Worm (Caenorhabditis elegans) whole organism, L1 larva: ENCODE measurements around the gene chat-1.

ENCODE experiments used
- C16A3.4 ChIP-seq: fragments of 150-350 bp; optimal IDR thresholded peaks from 2 replicates; lab custom pipeline; 2014; ENCODE audit warnings: missing biosample characterization, missing genetic modification characterization
- F16B12.6 ChIP-seq: fragments of 150-350 bp; optimal IDR thresholded peaks from 2 replicates; lab custom pipeline; 2014; ENCODE audit warnings: missing biosample characterization, missing genetic modification characterization
- Y116A8C.19 ChIP-seq: sonication (generic microtip); optimal IDR thresholded peaks from 2 replicates; lab custom pipeline; 2016; ENCODE audit warnings: missing compliant biosample characterization, missing genetic modification characterization, borderline replicate concordance
- alr-1 ChIP-seq: fragments of 200-800 bp; sonication (Bioruptor generic); optimal IDR thresholded peaks from 2 replicates; lab custom pipeline; 2018; ENCODE audit warnings: borderline replicate concordance, mild to moderate bottlenecking, missing genetic modification characterization, missing compliant biosample characterization
- ceh-63 ChIP-seq: fragments of 200-800 bp; sonication (Bioruptor generic); optimal IDR thresholded peaks from 2 replicates; lab custom pipeline; 2018; ENCODE audit warnings: mild to moderate bottlenecking, missing genetic modification characterization, missing compliant biosample characterization
- ceh-82 ChIP-seq, 3 experiments: fragments of 150-350 bp in 1 of 3; sonication (generic microtip) in 2 of 3; optimal IDR thresholded peaks; 2 replicates each; lab custom pipeline; 2014 to 2017; ENCODE audit warnings: missing biosample characterization in 3 of 3, missing genetic modification characterization in 3 of 3
- ceh-90 ChIP-seq: sonication (generic microtip); optimal IDR thresholded peaks from 2 replicates; lab custom pipeline; 2016; ENCODE audit warnings: missing genetic modification characterization, missing compliant biosample characterization
- ces-1 ChIP-seq: fragments of 150-350 bp; optimal IDR thresholded peaks from 2 replicates; lab custom pipeline; 2014; ENCODE audit warnings: missing biosample characterization, missing genetic modification reagents, missing genetic modification characterization
- dpl-1 ChIP-seq, 3 experiments: fragments of 150-350 bp in 2 of 3; sonication (generic microtip) in 1 of 3; optimal IDR thresholded peaks; 2 replicates each; lab custom pipeline; 2014 to 2017; ENCODE audit warnings: missing biosample characterization in 3 of 3, missing genetic modification characterization in 3 of 3, missing genetic modification reagents in 3 of 3
- dsc-1 ChIP-seq: sonication (generic microtip); optimal IDR thresholded peaks from 2 replicates; lab custom pipeline; 2016; ENCODE audit warnings: mild to moderate bottlenecking, missing genetic modification characterization, missing compliant biosample characterization
- efl-1 ChIP-seq, 4 experiments: fragments of 150-350 bp; optimal IDR thresholded peaks in 3 of 4; peaks in 1 of 4; 1 replicate in 1 of 4; 2 replicates in 3 of 4; lab custom pipeline; 2014; ENCODE audit warnings: missing biosample characterization in 2 of 4, missing genetic modification characterization in 2 of 4, missing genetic modification reagents in 2 of 4
- egl-13 ChIP-seq: sonication (generic microtip); optimal IDR thresholded peaks from 2 replicates; lab custom pipeline; 2016; ENCODE audit warnings: missing genotype, missing genetic modification reagents, missing genetic modification characterization, missing compliant biosample characterization
- elt-3 ChIP-seq, 6 experiments: fragments of 150-350 bp in 1 of 6; sonication (generic microtip); optimal IDR thresholded peaks; 2 replicates each; lab custom pipeline; 2017 to 2018; ENCODE audit warnings: missing biosample characterization in 6 of 6, missing genetic modification characterization in 6 of 6, inconsistent platforms in 1 of 6
- fos-1 ChIP-seq: fragments of 150-350 bp; optimal IDR thresholded peaks from 2 replicates; lab custom pipeline; 2014; ENCODE audit warnings: missing biosample characterization, missing genetic modification characterization
- hlh-4 ChIP-seq: sonication (generic microtip); optimal IDR thresholded peaks from 2 replicates; lab custom pipeline; 2016; ENCODE audit warnings: mild to moderate bottlenecking, missing genetic modification characterization, missing compliant biosample characterization
- jun-1 ChIP-seq: fragments of 150-350 bp; optimal IDR thresholded peaks from 2 replicates; lab custom pipeline; 2014; ENCODE audit warnings: missing biosample characterization, missing genetic modification reagents, missing genetic modification characterization
- lin-15B ChIP-seq: fragments of 150-350 bp; sonication (generic microtip); optimal IDR thresholded peaks from 3 replicates; lab custom pipeline; 2014; ENCODE audit warnings: missing biosample characterization, missing genetic modification characterization
- lin-39 ChIP-seq: fragments of 150-350 bp; optimal IDR thresholded peaks from 2 replicates; lab custom pipeline; 2014; ENCODE audit warnings: missing biosample characterization, missing genetic modification reagents, missing genetic modification characterization
- lsy-2 ChIP-seq, 2 experiments: fragments of 150-350 bp; optimal IDR thresholded peaks; 2 replicates each; lab custom pipeline; 2014; ENCODE audit warnings: missing biosample characterization in 2 of 2, missing genetic modification characterization in 2 of 2
- mab-9 ChIP-seq: fragments of 200-800 bp; sonication (Bioruptor generic); IDR thresholded peaks from 2 replicates; pipeline ENCODE4 v1.3.6; 2022; ENCODE audit warnings: missing genetic modification reagents, missing genetic modification characterization, missing compliant biosample characterization
- nhr-20 ChIP-seq: sonication (generic microtip); optimal IDR thresholded peaks from 2 replicates; lab custom pipeline; 2016; ENCODE audit warnings: mild to moderate bottlenecking, missing genetic modification characterization, missing compliant biosample characterization
- nhr-47 ChIP-seq: sonication (generic microtip); optimal IDR thresholded peaks from 2 replicates; lab custom pipeline; 2016; ENCODE audit warnings: mild to moderate bottlenecking, missing genetic modification characterization, moderate library complexity, missing compliant biosample characterization
- nhr-77 ChIP-seq: fragments of 150-350 bp; optimal IDR thresholded peaks from 2 replicates; lab custom pipeline; 2014; ENCODE audit warnings: missing biosample characterization, missing genetic modification characterization
- nhr-85 ChIP-seq: sonication (generic microtip); peaks from one replicate; lab custom pipeline; 2016; ENCODE audit warnings: missing genetic modification characterization, inconsistent platforms, missing compliant biosample characterization
- pqm-1 ChIP-seq: sonication (generic microtip); optimal IDR thresholded peaks from 3 replicates; lab custom pipeline; 2017; ENCODE audit warnings: missing biosample characterization, missing genetic modification characterization
- rnt-1 ChIP-seq: sonication (generic microtip); optimal IDR thresholded peaks from 2 replicates; lab custom pipeline; 2016; ENCODE audit warnings: mild to moderate bottlenecking, missing genetic modification characterization, moderate library complexity, missing compliant biosample characterization
- skn-1 ChIP-seq: fragments of 150-350 bp; optimal IDR thresholded peaks from 2 replicates; lab custom pipeline; 2014; ENCODE audit warnings: missing biosample characterization, missing genetic modification characterization
- snu-23 ChIP-seq: sonication (generic microtip); optimal IDR thresholded peaks from 2 replicates; lab custom pipeline; 2016; ENCODE audit warnings: missing genetic modification characterization, missing compliant biosample characterization
- sup-37 ChIP-seq: fragments of 200-800 bp; sonication (Bioruptor generic); optimal IDR thresholded peaks from 2 replicates; lab custom pipeline; 2018; ENCODE audit warnings: mild to moderate bottlenecking, missing genetic modification characterization, missing compliant biosample characterization
- swsn-7 ChIP-seq: sonication (generic microtip); optimal IDR thresholded peaks from 2 replicates; lab custom pipeline; 2016; ENCODE audit warnings: missing genetic modification characterization, missing compliant biosample characterization
- tbx-2 ChIP-seq: sonication (generic microtip); optimal IDR thresholded peaks from 2 replicates; lab custom pipeline; 2016; ENCODE audit warnings: missing genetic modification characterization, missing compliant biosample characterization
- unc-130 ChIP-seq: fragments of 150-350 bp; optimal IDR thresholded peaks from 2 replicates; lab custom pipeline; 2017; ENCODE audit warnings: missing biosample characterization, missing genetic modification characterization, inconsistent platforms
- zip-4 ChIP-seq: fragments of 200-800 bp; sonication (Bioruptor generic); optimal IDR thresholded peaks from 2 replicates; lab custom pipeline; 2018; ENCODE audit warnings: mild to moderate bottlenecking, missing genetic modification characterization, moderate library complexity, missing compliant biosample characterization
- ztf-11 ChIP-seq, 2 experiments: sonication (generic microtip); optimal IDR thresholded peaks; 2 replicates each; lab custom pipeline; 2016 to 2017; ENCODE audit warnings: missing genetic modification characterization in 2 of 2, missing biosample characterization in 1 of 2, missing compliant biosample characterization in 1 of 2
- ztf-4 ChIP-seq: fragments of 150-350 bp; optimal IDR thresholded peaks from 2 replicates; lab custom pipeline; 2014; ENCODE audit warnings: missing biosample characterization, missing genetic modification characterization

chat-1 gene

ce11 chrIV:4454330-4455173 is 7.4 kb downstream of the chat-1 start, which contains the start of gene R08C7.11 (continued):
- TF ChIP-seq efl-1 (optimal IDR thresholded peaks at IDR 0.05; lab: Kevin White, UChicago): peak; percentile 55
- TF ChIP-seq efl-1 (GFP tag; optimal IDR thresholded peaks at IDR 0.05 in 1 of 2; lab: Kevin White, UChicago): peak in 1 of 2 experiments; percentile 86
- no peak for TF ChIP-seq lin-39
- TF ChIP-seq egl-13 (tag; lab: Kevin White, UChicago): no peak
- peak in 2 of 6 experiments; percentile 5 to 66 for TF ChIP-seq elt-3 (tag; optimal IDR thresholded peaks at IDR 0.05; lab: Kevin White, UChicago)
- no peak for TF ChIP-seq lin-15B
- TF ChIP-seq C16A3.4 (tag; lab: Kevin White, UChicago): no peak
- TF ChIP-seq alr-1: no peak
- TF ChIP-seq nhr-20: peak; percentile 6
- no peak for TF ChIP-seq pqm-1 (tag; lab: Kevin White, UChicago)
- TF ChIP-seq Y116A8C.19 (tag; lab: Kevin White, UChicago): no peak
- TF ChIP-seq rnt-1 (tag; lab: Kevin White, UChicago): peak; percentile 63
- no peak for TF ChIP-seq ceh-63 (GFP tag; lab: Kevin White, UChicago)
- TF ChIP-seq skn-1 (tag; lab: Kevin White, UChicago): peak; percentile 5
- TF ChIP-seq dsc-1 (tag; lab: Kevin White, UChicago): no peak
- peak; percentile 34 for TF ChIP-seq sup-37 (GFP tag; lab: Kevin White, UChicago)
- TF ChIP-seq lsy-2 (tag; optimal IDR thresholded peaks at IDR 0.05; lab: Kevin White, UChicago): peak; percentile 27 to 30
- TF ChIP-seq tbx-2 (tag; lab: Kevin White, UChicago): no peak
- TF ChIP-seq jun-1 (tag; lab: Kevin White, UChicago): no peak
- no peak for TF ChIP-seq hlh-4 (tag; lab: Kevin White, UChicago)
- no peak for TF ChIP-seq fos-1 (tag; lab: Kevin White, UChicago)
- TF ChIP-seq dpl-1 (GFP tag; optimal IDR thresholded peaks at IDR 0.05; lab: Kevin White, UChicago): peak; percentile 2 to 16 (median 14)
- peak; percentile 38 for TF ChIP-seq unc-130 (tag; lab: Kevin White, UChicago)
- TF ChIP-seq swsn-7 (tag; lab: Kevin White, UChicago): peak; percentile 18
- TF ChIP-seq ceh-82 (tag; optimal IDR thresholded peaks at IDR 0.05; lab: Kevin White, UChicago): peak in 1 of 3 experiments; percentile 15
- TF ChIP-seq ceh-90 (tag; lab: Kevin White, UChicago): no peak
- no peak for TF ChIP-seq nhr-47 (tag; lab: Kevin White, UChicago)
- no peak for TF ChIP-seq zip-4 (GFP tag; lab: Kevin White, UChicago)
- TF ChIP-seq snu-23 (GFP tag; lab: Kevin White, UChicago): peak; percentile 39
- no peak for TF ChIP-seq mab-9 (GFP tag; lab: Robert Waterston, UW)
- TF ChIP-seq F16B12.6 (tag; lab: Kevin White, UChicago): no peak
- TF ChIP-seq ces-1 (GFP tag; lab: Kevin White, UChicago): no peak

DNA sequence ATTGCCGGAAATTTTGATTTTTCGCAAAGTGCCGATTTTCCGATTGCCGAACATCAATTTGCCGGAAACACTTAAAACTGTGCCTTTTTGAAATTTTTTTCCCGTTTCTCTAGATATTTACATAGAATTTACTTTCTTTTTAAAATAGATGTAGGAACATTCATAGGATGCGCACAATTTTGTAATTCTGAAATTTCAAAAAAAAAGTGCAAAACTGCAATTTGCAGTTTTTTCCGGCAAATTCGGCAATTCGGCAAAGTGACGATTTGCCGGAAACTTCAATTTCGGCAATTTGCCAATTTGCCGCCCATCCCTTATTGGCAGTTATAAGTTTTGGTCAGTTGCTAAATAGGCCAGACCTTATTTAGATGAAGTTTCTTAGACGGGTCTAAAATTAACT is 9.5 kb downstream of the chat-1 start:
- TF ChIP-seq ztf-4 (tag; lab: Kevin White, UChicago): no peak
- no peak for TF ChIP-seq ztf-11 (tag; optimal IDR thresholded peaks at IDR 0.05; lab: Kevin White, UChicago)

ce11 chrIV:4459342-4459741 is 12.2 kb downstream of the chat-1 start:
- no peak for TF ChIP-seq nhr-77 (tag; lab: Kevin White, UChicago)
- no peak for TF ChIP-seq efl-1 (optimal IDR thresholded peaks at IDR 0.05; lab: Kevin White, UChicago)
- TF ChIP-seq efl-1 (GFP tag; optimal IDR thresholded peaks at IDR 0.05 in 1 of 2; lab: Kevin White, UChicago): peak in 1 of 2 experiments; percentile 87
- TF ChIP-seq nhr-85 (tag; lab: Kevin White, UChicago): peak; percentile 27
- TF ChIP-seq, all 84 proteins: peak for 2
